Fruit fly (Drosophila melanogaster) whole organism: ENCODE data around the gene ohgt.

Source experiments
- Dll ChIP-seq: fragments of >200 bp; optimal IDR thresholded peaks from 2 replicates; lab custom pipeline; 2017
- pan ChIP-seq: fragments of >200 bp; optimal IDR thresholded peaks from 2 replicates; lab custom pipeline; 2017
- usp ChIP-seq: fragments of >200 bp; optimal IDR thresholded peaks from 2 replicates; lab custom pipeline; 2017; ENCODE audit warnings: missing biosample characterization, missing genetic modification characterization, mixed read lengths

- TF ChIP-seq usp (no peak), pan (lab: Kevin White, UChicago) (no peak), Dll (lab: Kevin White, UChicago) (no peak)
These were observed 11.0 kb downstream of the ohgt start, which contains the start of gene Npc2c for dm6 chr3R:10059952-10060351.
